Worm (Caenorhabditis elegans): ENCODE data around the gene C50B6.7.
A peak's percentile ranks its signal among the peaks of the same experiment; 100 is the strongest.

Gene C50B6.7

ce11 chrV:13373643-13374042 lies 48.9 kb upstream of the C50B6.7 start (continued):
- TF ChIP-seq C04F5.9 (tag; optimal IDR thresholded peaks at IDR 0.05) (no peak), nhr-77 (tag; optimal IDR thresholded peaks at IDR 0.05) (no peak), tlp-1 (tag; optimal IDR thresholded peaks at IDR 0.05) (no peak), nhr-28 (tag; optimal IDR thresholded peaks at IDR 0.05) (no peak), efl-1 (optimal IDR thresholded peaks at IDR 0.05) (no peak), efl-1 (GFP tag; optimal IDR thresholded peaks at IDR 0.05 in 1 of 2) (peak in 1 of 2 experiments; percentile 83), unc-130 (tag; optimal IDR thresholded peaks at IDR 0.05) (no peak), jun-1 (tag; optimal IDR thresholded peaks at IDR 0.05) (peak; percentile 32), mep-1 (tag; optimal IDR thresholded peaks at IDR 0.05) (no peak), ceh-90 (tag; optimal IDR thresholded peaks at IDR 0.05) (no peak), rnt-1 (tag; optimal IDR thresholded peaks at IDR 0.05) (no peak), mab-9 (GFP tag; IDR thresholded peaks at IDR 0.05) (no peak), lir-3 (tag; optimal IDR thresholded peaks at IDR 0.05; ENCODE audit: poor library complexity) (no peak), sup-37 (GFP tag; optimal IDR thresholded peaks at IDR 0.05) (no peak), snpc-4 (tag; optimal IDR thresholded peaks at IDR 0.05) (no peak), mdl-1 (tag; optimal IDR thresholded peaks at IDR 0.05) (no peak), alr-1 (tag; optimal IDR thresholded peaks at IDR 0.05; ENCODE audit: borderline replicate concordance) (no peak), sox-4 (tag; optimal IDR thresholded peaks at IDR 0.05) (no peak), dsc-1 (tag; optimal IDR thresholded peaks at IDR 0.05) (no peak), ceh-63 (GFP tag; optimal IDR thresholded peaks at IDR 0.05) (no peak), nhr-20 (tag; optimal IDR thresholded peaks at IDR 0.05) (peak; percentile 50), unc-86 (tag; optimal IDR thresholded peaks at IDR 0.05) (no peak), aly-2 (tag; optimal IDR thresholded peaks at IDR 0.05) (no peak), lin-35 (GFP tag; optimal IDR thresholded peaks at IDR 0.05) (peak in 1 of 2 experiments; percentile 47), lsy-2 (tag; optimal IDR thresholded peaks at IDR 0.05) (peak in 1 of 2 experiments; percentile 39), dpl-1 (GFP tag; optimal IDR thresholded peaks at IDR 0.05) (peak in 1 of 3 experiments; percentile 6), fkh-10 (GFP tag; optimal IDR thresholded peaks at IDR 0.05) (no peak), C34B4.2 (tag; optimal IDR thresholded peaks at IDR 0.05) (no peak), fkh-4 (tag; optimal IDR thresholded peaks at IDR 0.05; ENCODE audit: borderline replicate concordance) (no peak), snu-23 (GFP tag; optimal IDR thresholded peaks at IDR 0.05) (peak; percentile 4), lin-14 (GFP tag; optimal IDR thresholded peaks at IDR 0.05) (peak; percentile 54), xbp-1 (tag; optimal IDR thresholded peaks at IDR 0.05) (no peak), Y116A8C.19 (tag; optimal IDR thresholded peaks at IDR 0.05; ENCODE audit: borderline replicate concordance) (no peak), nhr-71 (tag; optimal IDR thresholded peaks at IDR 0.05) (peak; percentile 54), irx-1 (tag; optimal IDR thresholded peaks at IDR 0.05) (no peak), ztf-11 (tag; optimal IDR thresholded peaks at IDR 0.05) (no peak), ceh-82 (tag; optimal IDR thresholded peaks at IDR 0.05) (no peak), hlh-4 (tag; optimal IDR thresholded peaks at IDR 0.05) (no peak), egl-27 (tag; optimal IDR thresholded peaks at IDR 0.05) (no peak), pqm-1 (tag; optimal IDR thresholded peaks at IDR 0.05) (peak; percentile 55), nhr-76 (tag; optimal IDR thresholded peaks at IDR 0.05) (no peak), blmp-1 (tag; optimal IDR thresholded peaks at IDR 0.05) (peak; percentile 97), ama-1 (optimal IDR thresholded peaks at IDR 0.05) (no peak), nhr-11 (tag; optimal IDR thresholded peaks at IDR 0.05) (no peak), ztf-4 (tag; optimal IDR thresholded peaks at IDR 0.05) (no peak)

DNA sequence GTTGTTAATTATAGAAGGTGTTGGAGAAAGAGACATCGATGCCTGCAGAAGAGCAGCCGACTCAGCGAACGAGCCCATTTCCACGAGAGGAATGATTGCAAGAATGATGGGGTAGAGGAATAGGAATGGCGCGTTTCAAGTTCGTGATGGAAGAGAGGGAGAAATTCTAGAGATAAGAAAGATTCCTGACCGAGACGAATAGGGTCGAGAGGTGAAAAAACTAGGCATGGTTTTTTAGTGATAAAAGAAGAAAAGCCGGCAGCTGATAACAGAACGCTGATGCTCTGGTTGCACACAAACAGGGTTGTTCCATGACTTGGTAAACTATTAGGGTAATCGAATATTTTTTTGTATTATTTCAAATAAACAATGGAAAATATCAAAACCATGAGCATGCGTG lies 48.0 kb upstream of the C50B6.7 start:
- TF ChIP-seq alr-1 (tag; optimal IDR thresholded peaks at IDR 0.05; ENCODE audit: borderline replicate concordance), result no peak
- TF ChIP-seq skn-1 (tag; optimal IDR thresholded peaks at IDR 0.05), result no peak
- no peak for TF ChIP-seq ets-5 (GFP tag; IDR thresholded peaks at IDR 0.05)
- TF ChIP-seq dpl-1 (GFP tag; optimal IDR thresholded peaks at IDR 0.05), result no peak
- TF ChIP-seq efl-3 (GFP tag; optimal IDR thresholded peaks at IDR 0.05), result no peak
- peak; percentile 61 for TF ChIP-seq elt-2 (tag; optimal IDR thresholded peaks at IDR 0.05)
- TF ChIP-seq snu-23 (GFP tag; optimal IDR thresholded peaks at IDR 0.05), result no peak
- no peak for TF ChIP-seq sup-37 (GFP tag; optimal IDR thresholded peaks at IDR 0.05)
- peak; percentile 8 for TF ChIP-seq nhr-90 (tag; optimal IDR thresholded peaks at IDR 0.05; ENCODE audit: poor library complexity)
- TF ChIP-seq pax-3 (tag; optimal IDR thresholded peaks at IDR 0.05), result peak; percentile 32
- no peak for TF ChIP-seq efl-1 (optimal IDR thresholded peaks at IDR 0.05)
- TF ChIP-seq efl-1 (GFP tag; optimal IDR thresholded peaks at IDR 0.05 in 1 of 2), result peak in 1 of 2 experiments; percentile 91
- no peak for TF ChIP-seq sox-4 (tag; optimal IDR thresholded peaks at IDR 0.05)
- no peak for TF ChIP-seq Y116A8C.19 (tag; optimal IDR thresholded peaks at IDR 0.05; ENCODE audit: borderline replicate concordance)
- no peak for TF ChIP-seq fkh-4 (tag; optimal IDR thresholded peaks at IDR 0.05; ENCODE audit: borderline replicate concordance)
